Worm (Caenorhabditis elegans): Measurements from ENCODE around the gene arrd-22.

ce11 chrV:3372673-3373072 is 37.6 kb upstream of the arrd-22 start, which contains the start of gene srx-121:
- TF ChIP-seq cog-1 (tag; optimal IDR thresholded peaks at IDR 0.05) (no peak), klf-2 (GFP tag; conservative IDR thresholded peaks at IDR 0.05) (no peak), med-1 (GFP tag; optimal IDR thresholded peaks at IDR 0.05; ENCODE audit: insufficient read depth) (no peak), ztf-29 (GFP tag; IDR thresholded peaks at IDR 0.05) (no peak), flt-1 (GFP tag; IDR thresholded peaks at IDR 0.05) (no peak), tab-1 (GFP tag; IDR thresholded peaks at IDR 0.05) (no peak), ref-1 (GFP tag; conservative IDR thresholded peaks at IDR 0.05) (no peak), ztf-23 (GFP tag; IDR thresholded peaks at IDR 0.05) (no peak), T22C8.4 (GFP tag; IDR thresholded peaks at IDR 0.05) (no peak)
